Worm (Caenorhabditis elegans): ENCODE measurements around the gene C54E4.5.
A peak's percentile ranks its signal among the peaks of the same experiment; 100 is the strongest.

The C54E4.5 gene

DNA sequence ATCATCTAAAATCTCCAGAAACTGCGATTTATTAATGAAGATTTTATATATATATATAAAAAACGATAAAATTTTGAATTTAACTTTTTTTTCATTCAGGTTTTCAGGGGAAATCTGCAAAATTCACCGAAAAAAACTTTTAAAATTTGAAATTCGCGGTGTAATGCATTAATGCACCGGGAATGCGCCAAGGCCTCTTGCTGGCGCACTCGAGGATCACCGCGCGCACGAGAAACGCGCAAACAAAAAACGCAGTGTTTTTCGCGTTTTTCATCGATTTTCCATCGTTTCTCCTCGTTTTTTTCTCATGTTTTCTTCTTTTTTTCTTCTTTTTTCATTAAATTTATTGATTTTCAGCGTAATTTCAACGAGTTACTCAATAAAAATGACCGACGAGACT lies 28.4 kb upstream of the C54E4.5 start, which contains the start of gene hrpu-2 (continued):
- TF ChIP-seq zag-1 (tag; optimal IDR thresholded peaks at IDR 0.05) (no peak), nhr-90 (tag; optimal IDR thresholded peaks at IDR 0.05; ENCODE audit: poor library complexity) (peak; percentile 90), efl-1 (optimal IDR thresholded peaks at IDR 0.05) (peak; percentile 98 to 99), efl-1 (GFP tag; optimal IDR thresholded peaks at IDR 0.05 in 1 of 2) (peak; percentile 98 to 100), F16B12.6 (tag; optimal IDR thresholded peaks at IDR 0.05) (peak; percentile 62), pqm-1 (tag; optimal IDR thresholded peaks at IDR 0.05) (no peak), alr-1 (tag; optimal IDR thresholded peaks at IDR 0.05; ENCODE audit: borderline replicate concordance) (no peak), unc-62 (GFP tag; optimal IDR thresholded peaks at IDR 0.05) (no peak), dsc-1 (tag; optimal IDR thresholded peaks at IDR 0.05) (peak; percentile 91), xbp-1 (tag; optimal IDR thresholded peaks at IDR 0.05) (peak; percentile 86), blmp-1 (tag; optimal IDR thresholded peaks at IDR 0.05) (peak; percentile 58), ceh-82 (tag; optimal IDR thresholded peaks at IDR 0.05) (peak; percentile 86 to 94 (median 93)), sox-4 (tag; optimal IDR thresholded peaks at IDR 0.05) (peak; percentile 80), elt-3 (tag; optimal IDR thresholded peaks at IDR 0.05) (peak in 2 of 6 experiments; percentile 54 to 77), nhr-85 (tag) (peak; percentile 89), lsy-2 (tag; optimal IDR thresholded peaks at IDR 0.05) (peak; percentile 91 to 93), nhr-76 (tag; optimal IDR thresholded peaks at IDR 0.05) (no peak), ces-1 (GFP tag; optimal IDR thresholded peaks at IDR 0.05) (no peak), ceh-63 (GFP tag; optimal IDR thresholded peaks at IDR 0.05) (no peak), swsn-7 (tag; optimal IDR thresholded peaks at IDR 0.05) (peak; percentile 93), nhr-84 (tag; optimal IDR thresholded peaks at IDR 0.05) (no peak), snpc-4 (tag; optimal IDR thresholded peaks at IDR 0.05) (peak; percentile 78), nhr-11 (tag; optimal IDR thresholded peaks at IDR 0.05) (peak; percentile 64), mep-1 (tag; optimal IDR thresholded peaks at IDR 0.05) (peak; percentile 94), hlh-17 (GFP tag; optimal IDR thresholded peaks at IDR 0.05; ENCODE audit: borderline replicate concordance) (no peak), grh-1 (GFP tag; IDR thresholded peaks at IDR 0.05) (peak; percentile 91), ama-1 (optimal IDR thresholded peaks at IDR 0.05) (peak; percentile 50), egl-13 (tag; optimal IDR thresholded peaks at IDR 0.05) (peak; percentile 83), unc-98 (GFP tag; IDR thresholded peaks at IDR 0.05) (peak; percentile 41; the same call in 1 of the 2 replicates), isw-1 (GFP tag; IDR thresholded peaks at IDR 0.05) (peak; percentile 86), pax-3 (tag; optimal IDR thresholded peaks at IDR 0.05) (peak; percentile 80), elt-2 (tag; optimal IDR thresholded peaks at IDR 0.05) (peak; percentile 70)

DNA sequence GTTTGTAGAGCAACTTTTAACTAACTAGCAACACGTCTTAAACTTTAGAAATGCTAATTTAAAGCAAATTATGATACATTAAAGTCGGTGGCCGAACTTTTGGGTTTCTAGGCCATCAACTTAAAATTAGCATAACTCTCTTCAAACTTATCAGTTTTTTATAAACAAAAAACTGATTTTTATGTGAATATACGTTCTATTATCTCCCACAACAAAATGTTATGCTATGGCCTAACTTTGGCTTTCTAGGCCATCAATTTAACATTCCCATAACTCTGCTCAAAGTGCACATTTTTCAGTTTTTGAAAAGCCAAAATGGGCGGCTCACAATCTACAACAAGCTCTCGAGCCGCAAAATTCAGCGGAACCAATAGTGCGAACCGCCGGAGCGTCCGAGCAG lies 26.2 kb upstream of the C54E4.5 start, which contains the start of gene C54E4.1:
Gene C54E4.1 (plus strand): TSS at position 301 of the 400 bp plus-strand sequence.
- TF ChIP-seq unc-30 (tag; optimal IDR thresholded peaks at IDR 0.05) (no peak), nhr-47 (tag; optimal IDR thresholded peaks at IDR 0.05) (no peak), nhr-77 (tag; optimal IDR thresholded peaks at IDR 0.05) (no peak), fkh-8 (tag; optimal IDR thresholded peaks at IDR 0.05) (no peak), sup-37 (GFP tag; optimal IDR thresholded peaks at IDR 0.05) (no peak), fkh-10 (GFP tag; optimal IDR thresholded peaks at IDR 0.05) (no peak), lin-15B (tag; optimal IDR thresholded peaks at IDR 0.05) (no peak), dpl-1 (GFP tag; optimal IDR thresholded peaks at IDR 0.05) (no peak), tlp-1 (tag; optimal IDR thresholded peaks at IDR 0.05) (no peak), irx-1 (tag; optimal IDR thresholded peaks at IDR 0.05) (no peak), hlh-17 (GFP tag; optimal IDR thresholded peaks at IDR 0.05; ENCODE audit: borderline replicate concordance) (no peak), ztf-4 (tag; optimal IDR thresholded peaks at IDR 0.05) (no peak), swsn-7 (tag; optimal IDR thresholded peaks at IDR 0.05) (no peak), C04F5.9 (tag; optimal IDR thresholded peaks at IDR 0.05) (no peak), skn-1 (tag; optimal IDR thresholded peaks at IDR 0.05) (no peak), elt-2 (tag; optimal IDR thresholded peaks at IDR 0.05) (no peak), zip-4 (GFP tag; optimal IDR thresholded peaks at IDR 0.05) (no peak), vab-15 (tag; optimal IDR thresholded peaks at IDR 0.05) (no peak)

All from whole organism, L1 larva.